Worm (Caenorhabditis elegans): ENCODE measurements around the gene C02F5.3.

Gene C02F5.3

ce11 chrIII:8250007-8250683, 4.5 kb downstream of the C02F5.3 start, which contains the start of gene knl-1 (continued):
- TF ChIP-seq nhr-10 (tag; optimal IDR thresholded peaks at IDR 0.05) = no peak
- TF ChIP-seq aha-1 (tag) = peak; percentile 84
- no peak for TF ChIP-seq dmd-9 (GFP tag; IDR thresholded peaks at IDR 0.05)
- TF ChIP-seq snpc-4 (tag; optimal IDR thresholded peaks at IDR 0.05) = no peak
- TF ChIP-seq zfp-3 (GFP tag; conservative IDR thresholded peaks at IDR 0.05) = no peak
- TF ChIP-seq ztf-11 (tag; optimal IDR thresholded peaks at IDR 0.05) = no peak
- TF ChIP-seq nhr-11 (tag; optimal IDR thresholded peaks at IDR 0.05) = no peak
- peak; percentile 14 for TF ChIP-seq nhr-77 (tag; optimal IDR thresholded peaks at IDR 0.05)
- TF ChIP-seq pha-4 (GFP tag; IDR thresholded peaks at IDR 0.05) = no peak
- TF ChIP-seq pha-4 (tag; optimal IDR thresholded peaks at IDR 0.05) = peak; percentile 85
- TF ChIP-seq aly-2 (tag; optimal IDR thresholded peaks at IDR 0.05) = no peak
- TF ChIP-seq duxl-1 (tag; optimal IDR thresholded peaks at IDR 0.05; ENCODE audit: poor library complexity) = no peak
- TF ChIP-seq F44E2.7 (GFP tag; IDR thresholded peaks at IDR 0.05) = no peak
- TF ChIP-seq nhr-25 (tag; optimal IDR thresholded peaks at IDR 0.05; ENCODE audit: borderline replicate concordance, insufficient read depth) = peak; percentile 19
- TF ChIP-seq ZK337.2 (GFP tag; IDR thresholded peaks at IDR 0.05) = no peak
- no peak for TF ChIP-seq arid-1 (GFP tag; conservative IDR thresholded peaks at IDR 0.05)
- TF ChIP-seq lsy-2 (tag; optimal IDR thresholded peaks at IDR 0.05) = no peak
- TF ChIP-seq Y48G9A.11 (GFP tag; IDR thresholded peaks at IDR 0.05) = peak; percentile 48; the same call in 1 of the 2 replicates
- TF ChIP-seq nhr-41 (GFP tag; IDR thresholded peaks at IDR 0.05) = no peak
- no peak for TF ChIP-seq tag-97 (GFP tag; IDR thresholded peaks at IDR 0.05)
- TF ChIP-seq mes-2 (tag; optimal IDR thresholded peaks at IDR 0.05; ENCODE audit: poor library complexity, severe bottlenecking) = peak; percentile 88
- peak; percentile 34; the same call in 1 of the 2 replicates for TF ChIP-seq vab-7 (GFP tag; IDR thresholded peaks at IDR 0.05)
- no peak for TF ChIP-seq Y75B8A.6 (GFP tag; IDR thresholded peaks at IDR 0.05)
- no peak for TF ChIP-seq lin-1 (GFP tag; IDR thresholded peaks at IDR 0.05)
- TF ChIP-seq hmg-1.1 (GFP tag; IDR thresholded peaks at IDR 0.05) = no peak
- no peak for TF ChIP-seq sdz-12 (GFP tag; optimal IDR thresholded peaks at IDR 0.05)
- no peak for TF ChIP-seq egl-43 (GFP tag; IDR thresholded peaks at IDR 0.05)
- TF ChIP-seq madf-5 (GFP tag; IDR thresholded peaks at IDR 0.05) = no peak
- no peak for TF ChIP-seq daf-16 (GFP tag; optimal IDR thresholded peaks at IDR 0.05)
- no peak for TF ChIP-seq daf-16 (tag; optimal IDR thresholded peaks at IDR 0.05)
- TF ChIP-seq lir-3 (tag; optimal IDR thresholded peaks at IDR 0.05) = no peak
- TF ChIP-seq spr-1 (tag; optimal IDR thresholded peaks at IDR 0.05) = no peak
- TF ChIP-seq lin-13 (GFP tag; optimal IDR thresholded peaks at IDR 0.05) = peak; percentile 69
- no peak for TF ChIP-seq spr-3 (GFP tag; optimal IDR thresholded peaks at IDR 0.05)
- TF ChIP-seq set-16 (GFP tag; IDR thresholded peaks at IDR 0.05) = no peak
- TF ChIP-seq zfp-2 (tag; optimal IDR thresholded peaks at IDR 0.05) = no peak
- no peak for TF ChIP-seq ces-1 (GFP tag; optimal IDR thresholded peaks at IDR 0.05)
- TF ChIP-seq snpc-1.2 (GFP tag; IDR thresholded peaks at IDR 0.05) = no peak
- no peak for TF ChIP-seq mxl-3 (GFP tag; optimal IDR thresholded peaks at IDR 0.05)
- no peak for TF ChIP-seq saeg-2 (GFP tag; IDR thresholded peaks at IDR 0.05)
- no peak for TF ChIP-seq php-3 (GFP tag; IDR thresholded peaks at IDR 0.05)
- TF ChIP-seq dve-1 (tag; optimal IDR thresholded peaks at IDR 0.05; ENCODE audit: insufficient read depth) = no peak

Measured in whole organism, L4 larva.